Fruit fly (Drosophila melanogaster) whole organism, embryonic: Measurements from ENCODE around the gene CG15894.

ENCODE experiments used
- Atf-2 ChIP-seq: fragments of 200-800 bp; sonication (Bioruptor generic); optimal IDR thresholded peaks from 2 replicates; lab custom pipeline; 2016; ENCODE audit warnings: missing biosample characterization, missing genetic modification characterization
- Bteb2 ChIP-seq: fragments of 200-800 bp; sonication (Bioruptor generic); optimal IDR thresholded peaks from 2 replicates; lab custom pipeline; 2016; ENCODE audit warnings: missing biosample characterization, missing genetic modification characterization
- C15 ChIP-seq: fragments of 200-800 bp; sonication (Bioruptor generic); IDR thresholded peaks from 3 replicates; pipeline ENCODE4 v1.3.6; 2022; ENCODE audit warnings: missing biosample characterization, missing genetic modification characterization
- CG11085 ChIP-seq: fragments of 200-800 bp; sonication (Bioruptor generic); IDR thresholded peaks from 2 replicates; pipeline ENCODE4 v1.3.6; 2022; ENCODE audit warnings: missing biosample characterization, missing genetic modification characterization
- CG11695 ChIP-seq: fragments of 200-800 bp; sonication (Bioruptor generic); IDR thresholded peaks from 3 replicates; pipeline ENCODE4 v1.3.6; 2022; ENCODE audit warnings: missing biosample characterization, missing genetic modification characterization
- CG12104 ChIP-seq: fragments of 200-800 bp; sonication (Bioruptor generic); optimal IDR thresholded peaks from 3 replicates; lab custom pipeline; 2016; ENCODE audit warnings: missing biosample characterization, missing genetic modification characterization
- CG13624 ChIP-seq: fragments of 200-800 bp; sonication (Bioruptor generic); optimal IDR thresholded peaks from 2 replicates; lab custom pipeline; 2016; ENCODE audit warnings: missing biosample characterization, missing genetic modification characterization
- CG14710 ChIP-seq: fragments of 200-800 bp; sonication (Bioruptor generic); optimal IDR thresholded peaks from 3 replicates; lab custom pipeline; 2019; ENCODE audit warnings: missing biosample characterization, mild to moderate bottlenecking, missing genetic modification characterization, moderate library complexity
- CG15601 ChIP-seq: fragments of 200-800 bp; sonication (Bioruptor generic); optimal IDR thresholded peaks from 3 replicates; lab custom pipeline; 2019; ENCODE audit warnings: missing biosample characterization, mild to moderate bottlenecking, missing genetic modification characterization, moderate library complexity
- CG16813 ChIP-seq: fragments of 200-800 bp; sonication (Bioruptor generic); IDR thresholded peaks from 3 replicates; pipeline ENCODE4 v1.3.6; 2022; ENCODE audit warnings: missing biosample characterization, missing genetic modification characterization; ENCODE audit not compliant: partially characterized antibody
- CG17829 ChIP-seq: fragments of 200-800 bp; optimal IDR thresholded peaks from 2 replicates; lab custom pipeline; 2019; ENCODE audit warnings: missing biosample characterization, mild to moderate bottlenecking, missing genetic modification characterization, moderate library complexity
- CG1792 ChIP-seq: fragments of 200-800 bp; sonication (Bioruptor generic); optimal IDR thresholded peaks from 2 replicates; lab custom pipeline; 2016; ENCODE audit warnings: missing biosample characterization, missing genetic modification characterization
- CG18011 ChIP-seq: fragments of 200-800 bp; sonication (Bioruptor generic); optimal IDR thresholded peaks from 2 replicates; lab custom pipeline; 2017; ENCODE audit warnings: missing biosample characterization, missing genetic modification characterization, mild to moderate bottlenecking, moderate library complexity, missing genotype
- CG18619 ChIP-seq: fragments of 200-800 bp; sonication (Bioruptor generic); optimal IDR thresholded peaks from 3 replicates; lab custom pipeline; 2017; ENCODE audit warnings: missing biosample characterization, mild to moderate bottlenecking, missing genetic modification characterization
- CG18764 ChIP-seq: fragments of 200-800 bp; sonication (Bioruptor generic); optimal IDR thresholded peaks from 3 replicates; lab custom pipeline; 2016; ENCODE audit warnings: missing biosample characterization, missing genetic modification characterization
- CG2712 ChIP-seq: fragments of 200-800 bp; optimal IDR thresholded peaks from 3 replicates; lab custom pipeline; 2019; ENCODE audit warnings: missing biosample characterization, mild to moderate bottlenecking, missing genetic modification characterization, moderate library complexity
- CG2875 ChIP-seq: fragments of 200-800 bp; sonication (Bioruptor generic); optimal IDR thresholded peaks from 2 replicates; lab custom pipeline; 2017; ENCODE audit warnings: missing biosample characterization, mild to moderate bottlenecking, missing genetic modification characterization, missing genetic modification reagents
- CG32772 ChIP-seq: fragments of 200-800 bp; sonication (Bioruptor generic); IDR thresholded peaks from 2 replicates; pipeline ENCODE4 v1.3.6; 2022; ENCODE audit warnings: missing biosample characterization, missing genetic modification characterization
- CG34376 ChIP-seq: fragments of 200-800 bp; sonication (Bioruptor generic); optimal IDR thresholded peaks from 2 replicates; lab custom pipeline; 2018; ENCODE audit warnings: missing biosample characterization, mild to moderate bottlenecking, missing genetic modification characterization
- CG3838 ChIP-seq: fragments of 200-800 bp; sonication (Bioruptor generic); optimal IDR thresholded peaks from 3 replicates; lab custom pipeline; 2016; ENCODE audit warnings: missing biosample characterization, missing genetic modification characterization
- CG4854 ChIP-seq: fragments of 200-800 bp; sonication (Bioruptor generic); optimal IDR thresholded peaks from 2 replicates; lab custom pipeline; 2016; ENCODE audit warnings: missing biosample characterization, missing genetic modification characterization, inconsistent platforms
- CG6765 ChIP-seq: fragments of 200-800 bp; sonication (Bioruptor generic); optimal IDR thresholded peaks from 3 replicates; lab custom pipeline; 2017; ENCODE audit warnings: missing biosample characterization, mild to moderate bottlenecking, missing genetic modification characterization
- CG7271 ChIP-seq: fragments of 200-800 bp; sonication (Bioruptor generic); optimal IDR thresholded peaks from 2 replicates; lab custom pipeline; 2018; ENCODE audit warnings: missing biosample characterization, mild to moderate bottlenecking, missing genetic modification characterization, moderate library complexity
- CG8478 ChIP-seq: fragments of >200 bp; optimal IDR thresholded peaks from 2 replicates; lab custom pipeline; 2018
- CG9932 ChIP-seq: fragments of 200-800 bp; sonication (Bioruptor generic); IDR thresholded peaks from 2 replicates; pipeline ENCODE4 v1.3.6; 2022; ENCODE audit warnings: missing biosample characterization, missing genetic modification characterization
- Dad ChIP-seq: fragments of 200-800 bp; sonication (Bioruptor generic); optimal IDR thresholded peaks from 3 replicates; lab custom pipeline; 2016; ENCODE audit warnings: missing biosample characterization, missing genetic modification characterization
- Dip3 ChIP-seq: fragments of 200-800 bp; sonication (Bioruptor generic); optimal IDR thresholded peaks from 3 replicates; lab custom pipeline; 2016; ENCODE audit warnings: missing biosample characterization, missing genetic modification characterization
- HLH4C ChIP-seq: fragments of 200-800 bp; sonication (Bioruptor generic); IDR thresholded peaks from 3 replicates; pipeline ENCODE4 v1.3.6; 2022; ENCODE audit warnings: missing biosample characterization, missing genetic modification characterization; ENCODE audit not compliant: partially characterized antibody
- Lim3 ChIP-seq: fragments of 200-800 bp; sonication (Bioruptor generic); IDR thresholded peaks from 2 replicates; pipeline ENCODE4 v1.3.6; 2022; ENCODE audit warnings: missing biosample characterization, missing genetic modification characterization
- NC2α ChIP-seq: fragments of 200-800 bp; sonication (Bioruptor generic); optimal IDR thresholded peaks from 2 replicates; lab custom pipeline; 2016; ENCODE audit warnings: missing biosample characterization, missing genetic modification characterization
- Pdp1 ChIP-seq, 2 experiments: fragments of 200-800 bp; sonication (Bioruptor generic); optimal IDR thresholded peaks; 3 replicates each; lab custom pipeline; 2016; ENCODE audit warnings: missing biosample characterization in 2 of 2, missing genetic modification characterization in 2 of 2, mild to moderate bottlenecking in 1 of 2, moderate library complexity in 1 of 2
- Ravus ChIP-seq: fragments of 200-800 bp; sonication (Bioruptor generic); IDR thresholded peaks from 2 replicates; pipeline ENCODE4 v1.3.6; 2022; ENCODE audit warnings: missing biosample characterization, missing genetic modification characterization
- Rx ChIP-seq: fragments of 200-800 bp; sonication (Bioruptor generic); IDR thresholded peaks from 2 replicates; pipeline ENCODE4 v1.3.6; 2022; ENCODE audit warnings: missing biosample characterization, missing genetic modification characterization
- Spps ChIP-seq: fragments of 200-800 bp; sonication (Bioruptor generic); optimal IDR thresholded peaks from 2 replicates; lab custom pipeline; 2018; ENCODE audit warnings: missing biosample characterization, mild to moderate bottlenecking, missing genetic modification characterization
- aop ChIP-seq: fragments of 200-800 bp; sonication (Bioruptor generic); IDR thresholded peaks from 2 replicates; pipeline ENCODE4 v1.3.6; 2022; ENCODE audit warnings: missing biosample characterization, missing genetic modification characterization
- ato ChIP-seq: fragments of 200-800 bp; sonication (Bioruptor generic); IDR thresholded peaks from 2 replicates; pipeline ENCODE4 v1.3.6; 2022; ENCODE audit warnings: missing biosample characterization, missing genetic modification characterization; ENCODE audit not compliant: partially characterized antibody
- bcd ChIP-seq: fragments of 200-800 bp; sonication (Bioruptor generic); optimal IDR thresholded peaks from 2 replicates; lab custom pipeline; 2017; ENCODE audit warnings: missing biosample characterization, mild to moderate bottlenecking, missing genetic modification characterization
- dmrt99B ChIP-seq: fragments of 200-800 bp; sonication (Bioruptor generic); optimal IDR thresholded peaks from 2 replicates; lab custom pipeline; 2018; ENCODE audit warnings: missing biosample characterization, mild to moderate bottlenecking, missing genetic modification characterization, moderate library complexity
- dpn ChIP-seq, 2 experiments: fragments of 200-800 bp; sonication (Bioruptor generic); optimal IDR thresholded peaks; 3 replicates each; lab custom pipeline; 2016; ENCODE audit warnings: missing biosample characterization in 2 of 2, missing genetic modification characterization in 2 of 2
- gro ChIP-seq: fragments of 200-800 bp; sonication (Bioruptor generic); optimal IDR thresholded peaks from 2 replicates; lab custom pipeline; 2016; ENCODE audit warnings: missing biosample characterization, missing genetic modification characterization
- gsb-n ChIP-seq: fragments of 200-800 bp; sonication (Bioruptor generic); optimal IDR thresholded peaks from 3 replicates; lab custom pipeline; 2018; ENCODE audit warnings: missing biosample characterization, mild to moderate bottlenecking, missing genetic modification characterization
- lab ChIP-seq: fragments of 200-800 bp; sonication (Bioruptor generic); optimal IDR thresholded peaks from 3 replicates; lab custom pipeline; 2017; ENCODE audit warnings: missing biosample characterization, missing genetic modification characterization, mild to moderate bottlenecking, moderate library complexity, missing genetic modification reagents
- maf-S ChIP-seq: fragments of 200-800 bp; sonication (Bioruptor generic); optimal IDR thresholded peaks from 2 replicates; lab custom pipeline; 2016; ENCODE audit warnings: missing biosample characterization, missing genetic modification characterization
- odd ChIP-seq: fragments of 200-800 bp; sonication (Bioruptor generic); optimal IDR thresholded peaks from 2 replicates; lab custom pipeline; 2017; ENCODE audit warnings: missing biosample characterization, mild to moderate bottlenecking, missing genetic modification characterization
- ranshi ChIP-seq: fragments of 200-800 bp; sonication (Bioruptor generic); IDR thresholded peaks from 2 replicates; pipeline ENCODE4 v1.3.6; 2022; ENCODE audit warnings: missing biosample characterization, missing genetic modification characterization
- repo ChIP-seq: fragments of 200-800 bp; sonication (Bioruptor generic); optimal IDR thresholded peaks from 2 replicates; lab custom pipeline; 2016; ENCODE audit warnings: missing biosample characterization, missing genetic modification characterization
- salm ChIP-seq: fragments of 200-800 bp; sonication (Bioruptor generic); optimal IDR thresholded peaks from 2 replicates; lab custom pipeline; 2018; ENCODE audit warnings: missing biosample characterization, mild to moderate bottlenecking, missing genetic modification characterization
- schlank ChIP-seq: fragments of 200-800 bp; sonication (Bioruptor generic); optimal IDR thresholded peaks from 2 replicates; lab custom pipeline; 2018; ENCODE audit warnings: missing biosample characterization, mild to moderate bottlenecking, missing genetic modification characterization
- shn ChIP-seq: fragments of 200-800 bp; sonication (Bioruptor generic); optimal IDR thresholded peaks from 3 replicates; lab custom pipeline; 2016; ENCODE audit warnings: missing biosample characterization, missing genetic modification characterization
- slbo ChIP-seq: fragments of 200-800 bp; sonication (Bioruptor generic); IDR thresholded peaks from 2 replicates; pipeline ENCODE4 v1.3.6; 2022; ENCODE audit warnings: missing biosample characterization, missing genetic modification characterization
- sug ChIP-seq: fragments of 200-800 bp; optimal IDR thresholded peaks from 2 replicates; lab custom pipeline; 2019; ENCODE audit warnings: missing biosample characterization, mild to moderate bottlenecking, missing genetic modification characterization, moderate library complexity

The CG15894 gene

DNA sequence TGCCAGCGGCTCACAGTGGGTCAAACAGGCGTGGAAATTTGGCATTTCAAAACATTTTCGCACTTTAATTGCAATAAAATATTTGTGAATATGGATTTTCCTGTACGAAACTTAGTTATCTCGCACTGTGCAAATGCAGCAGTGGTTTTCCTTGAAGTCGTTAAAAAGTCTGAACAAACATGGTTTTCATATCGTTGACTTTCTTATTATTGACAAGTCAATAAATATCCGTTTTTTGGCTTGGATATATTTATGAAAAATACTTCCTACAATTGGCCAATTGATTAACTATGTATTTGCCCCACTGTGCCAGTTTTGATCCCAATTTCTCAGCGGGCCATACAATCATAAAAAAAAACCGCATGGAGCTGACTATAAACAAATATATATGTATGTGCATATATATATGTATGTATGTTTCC, 43.5 kb upstream of the CG15894 start (continued):
- TF ChIP-seq shn (peak; percentile 96), schlank (tag; lab: Kevin White, UChicago) (peak; percentile 92), bcd (GFP tag; lab: Kevin White, UChicago) (peak; percentile 96), Lim3 (GFP tag; lab: Robert Waterston, UW) (peak; percentile 87), sug (tag; lab: Kevin White, UChicago) (peak; percentile 86), CG4854 (GFP tag; lab: Kevin White, UChicago) (peak; percentile 93), HLH4C (no peak; the same call in 2 of the 3 replicates), CG6765 (GFP tag; lab: Kevin White, UChicago) (peak; percentile 89), gsb-n (tag; lab: Kevin White, UChicago) (peak; percentile 96), Bteb2 (GFP tag; lab: Kevin White, UChicago) (peak; percentile 94), Atf-2 (GFP tag; lab: Kevin White, UChicago) (peak; percentile 96), CG8478 (lab: Kevin White, UChicago) (no peak), maf-S (GFP tag; lab: Kevin White, UChicago) (peak; percentile 94), CG15601 (tag; lab: Kevin White, UChicago) (peak; percentile 93), Ravus (GFP tag; lab: Robert Waterston, UW) (peak; percentile 83), ranshi (GFP tag; lab: Robert Waterston, UW) (peak; percentile 92), lab (peak; percentile 95), ato (GFP tag; lab: Robert Waterston, UW) (no peak), Pdp1 (GFP tag; optimal IDR thresholded peaks at IDR 0.05; lab: Kevin White, UChicago) (peak; percentile 92 to 96), CG11085 (peak; percentile 81), CG16813 (GFP tag; lab: Robert Waterston, UW) (no peak), dmrt99B (tag; lab: Kevin White, UChicago) (peak; percentile 99), Dad (GFP tag; lab: Kevin White, UChicago) (peak; percentile 96), CG9932 (GFP tag; lab: Robert Waterston, UW) (peak; percentile 81), CG18011 (peak; percentile 82), odd (GFP tag; lab: Kevin White, UChicago) (peak; percentile 95), CG17829 (tag; lab: Kevin White, UChicago) (peak; percentile 96), Rx (GFP tag; lab: Robert Waterston, UW) (peak; percentile 91), CG18619 (GFP tag; lab: Kevin White, UChicago) (peak; percentile 95), CG1792 (GFP tag; lab: Kevin White, UChicago) (peak; percentile 85), Dip3 (GFP tag; lab: Kevin White, UChicago) (peak; percentile 94), CG12104 (peak; percentile 96), CG2712 (tag; lab: Kevin White, UChicago) (peak; percentile 96), CG34376 (peak; percentile 86), CG3838 (GFP tag; lab: Kevin White, UChicago) (peak; percentile 86), slbo (peak; percentile 93), CG14710 (tag; lab: Kevin White, UChicago) (peak; percentile 91), aop (peak; percentile 71; the same call in 1 of the 2 replicates), NC2α (GFP tag; lab: Kevin White, UChicago) (peak; percentile 92), CG18764 (peak; percentile 91), repo (peak; percentile 94), Spps (peak; percentile 82), CG7271 (tag; lab: Kevin White, UChicago) (peak; percentile 57), C15 (peak; percentile 82), CG2875 (GFP tag; lab: Kevin White, UChicago) (peak; percentile 97), CG32772 (GFP tag; lab: Robert Waterston, UW) (peak; percentile 95), CG11695 (peak; percentile 97), salm (tag; lab: Kevin White, UChicago) (peak; percentile 97), dpn (GFP tag; optimal IDR thresholded peaks at IDR 0.05; lab: Kevin White, UChicago) (peak; percentile 96 to 97), CG13624 (GFP tag; lab: Kevin White, UChicago) (peak; percentile 92), gro (GFP tag; lab: Kevin White, UChicago) (peak; percentile 88)
